Fruit fly (Drosophila melanogaster): ENCODE results near the gene CG7840.

dm6 chr2L:8279400-8280065 is 25.9 kb upstream of the CG7840 start:
- TF ChIP-seq Neu2 (GFP tag; optimal IDR thresholded peaks at IDR 0.05; ENCODE audit: borderline replicate concordance) (no peak), emc (GFP tag; optimal IDR thresholded peaks at IDR 0.05) (no peak), HLH54F (GFP tag; optimal IDR thresholded peaks at IDR 0.05) (peak; percentile 5), CG5245 (GFP tag; optimal IDR thresholded peaks at IDR 0.05) (peak; percentile 60), Kr (GFP tag; optimal IDR thresholded peaks at IDR 0.05) (no peak), trem (tag; optimal IDR thresholded peaks at IDR 0.05) (peak; percentile 82), Nf-YB (GFP tag; optimal IDR thresholded peaks at IDR 0.05) (peak; percentile 39), nom (GFP tag; optimal IDR thresholded peaks at IDR 0.05) (peak; percentile 63), al (GFP tag; IDR thresholded peaks at IDR 0.05) (no peak), jumu (GFP tag; optimal IDR thresholded peaks at IDR 0.05) (peak; percentile 54), CG8290 (GFP tag; optimal IDR thresholded peaks at IDR 0.05) (peak; percentile 64), CG8290 (tag; optimal IDR thresholded peaks at IDR 0.05) (no peak)

All from whole organism, embryonic.